Fruit fly (Drosophila melanogaster): ENCODE data around the gene oc.

oc gene

dm6 chrX:8662247-8662646, 11.8 kb upstream of the oc start (continued):
- TF ChIP-seq chinmo (GFP tag; IDR thresholded peaks at IDR 0.05; ENCODE audit: partially characterized antibody) (0 out of 4 replicates have a peak, but pooled peaks have one; percentile 53), crol (GFP tag; IDR thresholded peaks at IDR 0.05) (0 out of 2 replicates have a peak, but pooled peaks have one; percentile 36), CG4328 (GFP tag; optimal IDR thresholded peaks at IDR 0.05) (no peak), CG3847 (GFP tag; IDR thresholded peaks at IDR 0.05) (no peak), CG30431 (GFP tag; optimal IDR thresholded peaks at IDR 0.05) (no peak), Fer1 (GFP tag; optimal IDR thresholded peaks at IDR 0.05) (no peak), Awh (GFP tag; IDR thresholded peaks at IDR 0.05) (peak; percentile 72), CG8089 (GFP tag; optimal IDR thresholded peaks at IDR 0.05) (no peak), tgo (GFP tag; IDR thresholded peaks at IDR 0.05) (no peak), CG9437 (GFP tag; optimal IDR thresholded peaks at IDR 0.05) (no peak), CG8281 (tag; optimal IDR thresholded peaks at IDR 0.05) (no peak), CG4360 (GFP tag; IDR thresholded peaks at IDR 0.05) (peak; percentile 86)

dm6 chrX:8661162-8661807, 10.8 kb upstream of the oc start:
- TF ChIP-seq Sry-β (GFP tag; optimal IDR thresholded peaks at IDR 0.05) (peak; percentile 79), crol (GFP tag; IDR thresholded peaks at IDR 0.05) (peak; percentile 98), Trl (optimal IDR thresholded peaks at IDR 0.05) (peak in 1 of 2 experiments; percentile 20), Trl (GFP tag; optimal IDR thresholded peaks at IDR 0.05) (no peak), CG1832 (GFP tag; optimal IDR thresholded peaks at IDR 0.05) (peak; percentile 43), CG15269 (tag; optimal IDR thresholded peaks at IDR 0.05) (no peak), Nf-YB (GFP tag; optimal IDR thresholded peaks at IDR 0.05) (peak; percentile 45), CG1024 (GFP tag; IDR thresholded peaks at IDR 0.05) (no peak), pros (GFP tag; optimal IDR thresholded peaks at IDR 0.05) (peak; percentile 3), CG1602 (GFP tag; optimal IDR thresholded peaks at IDR 0.05) (no peak), abd-A (tag; optimal IDR thresholded peaks at IDR 0.05) (peak; percentile 81), kni (GFP tag; optimal IDR thresholded peaks at IDR 0.05) (peak; percentile 69), CG10565 (GFP tag; optimal IDR thresholded peaks at IDR 0.05) (no peak), CG7963 (GFP tag; IDR thresholded peaks at IDR 0.05; ENCODE audit: partially characterized antibody) (no peak), CG6689 (GFP tag; IDR thresholded peaks at IDR 0.05) (no peak), Nf-YC (tag; optimal IDR thresholded peaks at IDR 0.05) (peak; percentile 43), oc (tag; optimal IDR thresholded peaks at IDR 0.05) (peak; percentile 100), CG4360 (GFP tag; IDR thresholded peaks at IDR 0.05) (peak; percentile 82), dmrt11E (tag; optimal IDR thresholded peaks at IDR 0.05) (no peak)

dm6 chrX:8660354-8660753, 9.9 kb upstream of the oc start:
- peak; percentile 93 for TF ChIP-seq oc (tag; optimal IDR thresholded peaks at IDR 0.05)
- TF ChIP-seq gsb-n (tag; optimal IDR thresholded peaks at IDR 0.05), result peak; percentile 12
- peak; percentile 90 for TF ChIP-seq pros (GFP tag; optimal IDR thresholded peaks at IDR 0.05)
- TF ChIP-seq sens (GFP tag), result peak; percentile 39
- peak; percentile 89 for TF ChIP-seq crol (GFP tag; IDR thresholded peaks at IDR 0.05)
- TF ChIP-seq zen2 (GFP tag; IDR thresholded peaks at IDR 0.05; ENCODE audit: partially characterized antibody), result no peak
- TF ChIP-seq eve (GFP tag; optimal IDR thresholded peaks at IDR 0.05), result no peak

- no peak for TF ChIP-seq CG2199 (GFP tag; IDR thresholded peaks at IDR 0.05)
- TF ChIP-seq pum (GFP tag; optimal IDR thresholded peaks at IDR 0.05), result no peak
- TF ChIP-seq CG7372 (GFP tag; IDR thresholded peaks at IDR 0.05), result no peak
- no peak for TF ChIP-seq CG18011 (GFP tag; optimal IDR thresholded peaks at IDR 0.05)
- TF ChIP-seq oc (tag; optimal IDR thresholded peaks at IDR 0.05), result peak; percentile 16
- no peak for TF ChIP-seq CG13894 (tag; optimal IDR thresholded peaks at IDR 0.05)
- peak; percentile 62 for TF ChIP-seq crol (GFP tag; IDR thresholded peaks at IDR 0.05)
These were observed 7.6 kb upstream of the oc start for dm6 chrX:8658047-8658446.
